Fruit fly (Drosophila melanogaster) whole organism, pupa: ENCODE results near the gene mRpL19.

Source experiments
- CG10348 ChIP-seq: fragments of 200-800 bp; sonication (Bioruptor generic); IDR thresholded peaks from 2 replicates; pipeline ENCODE4 v1.3.6; 2022; ENCODE audit warnings: missing biosample characterization, missing genetic modification characterization
- CG12605 ChIP-seq: fragments of 200-800 bp; sonication (Bioruptor generic); IDR thresholded peaks from 2 replicates; pipeline ENCODE4 v1.3.6; 2022; ENCODE audit warnings: missing biosample characterization, missing genetic modification characterization
- CG13204 ChIP-seq: fragments of 200-800 bp; sonication (Bioruptor generic); optimal IDR thresholded peaks from 2 replicates; lab custom pipeline; 2018; ENCODE audit warnings: missing biosample characterization, mild to moderate bottlenecking, missing genetic modification characterization, moderate library complexity
- CG14655 ChIP-seq: fragments of 200-800 bp; sonication (Bioruptor generic); optimal IDR thresholded peaks from 3 replicates; lab custom pipeline; 2017; ENCODE audit warnings: mild to moderate bottlenecking, missing biosample characterization, missing genetic modification reagents, missing genetic modification characterization
- CG15710 ChIP-seq: fragments of 200-800 bp; sonication (Bioruptor generic); optimal IDR thresholded peaks from 2 replicates; lab custom pipeline; 2018; ENCODE audit warnings: missing biosample characterization, mild to moderate bottlenecking, missing genetic modification characterization, moderate library complexity
- CG17806 ChIP-seq: fragments of 200-800 bp; sonication (Bioruptor generic); optimal IDR thresholded peaks from 2 replicates; lab custom pipeline; 2018; ENCODE audit warnings: missing biosample characterization, mild to moderate bottlenecking, missing genetic modification characterization, moderate library complexity
- CG32121 ChIP-seq: fragments of 200-800 bp; sonication (Bioruptor generic); IDR thresholded peaks from 2 replicates; pipeline ENCODE4 v1.3.6; 2022; ENCODE audit warnings: missing biosample characterization, missing genetic modification characterization
- CG34367 ChIP-seq: fragments of 200-800 bp; sonication (Bioruptor generic); optimal IDR thresholded peaks from 2 replicates; lab custom pipeline; 2018; ENCODE audit warnings: missing biosample characterization, mild to moderate bottlenecking, missing genetic modification characterization
- CG4496 ChIP-seq: fragments of 200-800 bp; sonication (Bioruptor generic); IDR thresholded peaks from 3 replicates; pipeline ENCODE4 v1.3.6; 2022; ENCODE audit warnings: missing biosample characterization, missing genetic modification characterization
- CG8159 ChIP-seq: fragments of 200-800 bp; sonication (Bioruptor generic); optimal IDR thresholded peaks from 3 replicates; lab custom pipeline; 2018; ENCODE audit warnings: missing biosample characterization, mild to moderate bottlenecking, missing genetic modification characterization, moderate library complexity
- CG8301 ChIP-seq: fragments of 200-800 bp; sonication (Bioruptor generic); optimal IDR thresholded peaks from 2 replicates; lab custom pipeline; 2018; ENCODE audit warnings: missing biosample characterization, mild to moderate bottlenecking, missing genetic modification characterization
- CG9948 ChIP-seq: fragments of 200-800 bp; sonication (Bioruptor generic); optimal IDR thresholded peaks from 2 replicates; lab custom pipeline; 2018; ENCODE audit warnings: missing biosample characterization, mild to moderate bottlenecking, missing genetic modification characterization, moderate library complexity
- D1 ChIP-seq: fragments of 200-800 bp; sonication (Bioruptor generic); optimal IDR thresholded peaks from 2 replicates; lab custom pipeline; 2018; ENCODE audit warnings: missing biosample characterization, mild to moderate bottlenecking, missing genetic modification characterization, moderate library complexity
- EcR ChIP-seq: fragments of 200-800 bp; sonication (Bioruptor generic); optimal IDR thresholded peaks from 3 replicates; lab custom pipeline; 2019; ENCODE audit warnings: missing biosample characterization, missing genetic modification characterization, mild to moderate bottlenecking, moderate library complexity, missing genetic modification reagents
- Ets98B ChIP-seq: fragments of 200-800 bp; sonication (Bioruptor generic); IDR thresholded peaks from 2 replicates; pipeline ENCODE4 v1.3.6; 2022; ENCODE audit warnings: missing biosample characterization, missing genetic modification characterization
- Pif1A ChIP-seq: fragments of 200-800 bp; sonication (Bioruptor generic); optimal IDR thresholded peaks from 3 replicates; lab custom pipeline; 2016; ENCODE audit warnings: missing biosample characterization, missing genetic modification characterization
- Pif1B ChIP-seq: fragments of 200-800 bp; sonication (Bioruptor generic); optimal IDR thresholded peaks from 3 replicates; lab custom pipeline; 2016; ENCODE audit warnings: missing biosample characterization, missing genetic modification characterization
- Snoo ChIP-seq: fragments of 200-800 bp; sonication (Bioruptor generic); optimal IDR thresholded peaks from 3 replicates; lab custom pipeline; 2017; ENCODE audit warnings: missing biosample characterization, mild to moderate bottlenecking, missing genetic modification characterization, inconsistent platforms
- fd96Ca ChIP-seq: fragments of 200-800 bp; sonication (Bioruptor generic); IDR thresholded peaks from 3 replicates; pipeline ENCODE4 v1.3.6; 2022; ENCODE audit warnings: missing biosample characterization, missing genetic modification characterization
- gl ChIP-seq: fragments of 200-800 bp; sonication (Bioruptor generic); optimal IDR thresholded peaks from 2 replicates; lab custom pipeline; 2018; ENCODE audit warnings: missing biosample characterization, mild to moderate bottlenecking, missing genetic modification characterization
- rn ChIP-seq: fragments of 200-800 bp; sonication (Bioruptor generic); IDR thresholded peaks from 2 replicates; pipeline ENCODE4 v1.3.6; 2022; ENCODE audit warnings: missing biosample characterization, missing genetic modification characterization

mRpL19 gene

dm6 chr3R:8673803-8674234 is at the start of gene mRpL19:
TSS of gene mRpL19 (plus strand) at chr3R:8674109.
- no peak for TF ChIP-seq CG34367
- no peak for TF ChIP-seq Pif1A (GFP tag; lab: Kevin White, UChicago)
- no peak for TF ChIP-seq Snoo (tag; lab: Kevin White, UChicago)
- TF ChIP-seq CG8301 (tag; lab: Kevin White, UChicago), result no peak
- peak; percentile 25 for TF ChIP-seq CG8159 (tag; lab: Kevin White, UChicago)
- TF ChIP-seq CG9948 (tag; lab: Kevin White, UChicago), result peak; percentile 16
- TF ChIP-seq Ets98B (GFP tag; lab: Robert Waterston, UW), result no peak
- TF ChIP-seq CG17806 (tag; lab: Kevin White, UChicago), result peak; percentile 31
- no peak for TF ChIP-seq rn
- peak; percentile 34; the same call in 1 of the 2 replicates for TF ChIP-seq CG32121 (GFP tag; lab: Robert Waterston, UW)
- TF ChIP-seq CG4496 (GFP tag; lab: Robert Waterston, UW), result no peak
- TF ChIP-seq CG15710 (tag; lab: Kevin White, UChicago), result peak; percentile 27

dm6 chr3R:8635778-8636177 is 38.1 kb upstream of the mRpL19 start, which contains the start of gene Or85e:
TSS of gene Or85e (minus strand) at chr3R:8635878.
- TF ChIP-seq Ets98B (GFP tag; lab: Robert Waterston, UW) (no peak), CG32121 (GFP tag; lab: Robert Waterston, UW) (no peak), CG13204 (GFP tag; lab: Kevin White, UChicago) (no peak), CG15710 (tag; lab: Kevin White, UChicago) (no peak), CG8159 (tag; lab: Kevin White, UChicago) (no peak), Snoo (tag; lab: Kevin White, UChicago) (no peak), CG8301 (tag; lab: Kevin White, UChicago) (no peak), fd96Ca (no peak), rn (no peak), EcR (GFP tag; lab: Kevin White, UChicago) (no peak), CG17806 (tag; lab: Kevin White, UChicago) (no peak)
- TF ChIP-seq, all 21 proteins: peak for 0

dm6 chr3R:8638629-8639028 is 35.3 kb upstream of the mRpL19 start:
- TF ChIP-seq CG34367, result no peak
- no peak for TF ChIP-seq CG12605 (GFP tag; lab: Robert Waterston, UW)
- TF ChIP-seq Snoo (tag; lab: Kevin White, UChicago), result no peak
- TF ChIP-seq CG32121 (GFP tag; lab: Robert Waterston, UW), result no peak
- no peak for TF ChIP-seq CG13204 (GFP tag; lab: Kevin White, UChicago)
- no peak for TF ChIP-seq Pif1B (GFP tag; lab: Kevin White, UChicago)
- TF ChIP-seq gl, result no peak
- TF ChIP-seq CG9948 (tag; lab: Kevin White, UChicago), result no peak
- no peak for TF ChIP-seq CG10348 (GFP tag; lab: Robert Waterston, UW)
- no peak for TF ChIP-seq CG14655 (GFP tag; lab: Kevin White, UChicago)

dm6 chr3R:8642376-8642966 is 31.4 kb upstream of the mRpL19 start:
- TF ChIP-seq CG17806 (tag; lab: Kevin White, UChicago) (no peak), CG4496 (GFP tag; lab: Robert Waterston, UW) (0 out of 3 replicates have a peak, but pooled peaks have one; percentile 21)

dm6 chr3R:8645580-8646220 is 28.2 kb upstream of the mRpL19 start, which contains the start of gene Cyp313b1:
TSS of gene Cyp313b1 (minus strand) at chr3R:8645650.
- TF ChIP-seq D1 (tag; lab: Kevin White, UChicago) (no peak), CG9948 (tag; lab: Kevin White, UChicago) (no peak), CG8301 (tag; lab: Kevin White, UChicago) (no peak), CG34367 (no peak), EcR (GFP tag; lab: Kevin White, UChicago) (no peak), CG10348 (GFP tag; lab: Robert Waterston, UW) (no peak), CG17806 (tag; lab: Kevin White, UChicago) (no peak), CG32121 (GFP tag; lab: Robert Waterston, UW) (no peak), CG4496 (GFP tag; lab: Robert Waterston, UW) (no peak), Pif1A (GFP tag; lab: Kevin White, UChicago) (no peak), Pif1B (GFP tag; lab: Kevin White, UChicago) (no peak), CG8159 (tag; lab: Kevin White, UChicago) (no peak), gl (no peak), Ets98B (GFP tag; lab: Robert Waterston, UW) (no peak), CG13204 (GFP tag; lab: Kevin White, UChicago) (no peak), rn (no peak), Snoo (tag; lab: Kevin White, UChicago) (no peak), fd96Ca (no peak), CG14655 (GFP tag; lab: Kevin White, UChicago) (no peak)

dm6 chr3R:8650741-8651140 is 23.2 kb upstream of the mRpL19 start, which contains the start of the genes Mkk4 and SLIRP2:
TSS of gene Mkk4 (minus strand) at chr3R:8650796.
TSS of gene SLIRP2 (plus strand) at chr3R:8651084.
- no peak for TF ChIP-seq D1 (tag; lab: Kevin White, UChicago)
- TF ChIP-seq CG32121 (GFP tag; lab: Robert Waterston, UW), result peak; percentile 98
- TF ChIP-seq gl, result peak; percentile 93
- peak; percentile 99 for TF ChIP-seq CG14655 (GFP tag; lab: Kevin White, UChicago)
- peak; percentile 97 for TF ChIP-seq Snoo (tag; lab: Kevin White, UChicago)
- TF ChIP-seq EcR (GFP tag; lab: Kevin White, UChicago), result peak; percentile 50
- TF ChIP-seq rn, result peak; percentile 97
- TF ChIP-seq CG34367, result peak; percentile 99
- TF ChIP-seq CG10348 (GFP tag; lab: Robert Waterston, UW), result peak; percentile 93
- peak; percentile 99 for TF ChIP-seq Pif1A (GFP tag; lab: Kevin White, UChicago)
- peak; percentile 99 for TF ChIP-seq CG8301 (tag; lab: Kevin White, UChicago)
- TF ChIP-seq CG4496 (GFP tag; lab: Robert Waterston, UW), result peak; percentile 99
- peak; percentile 99 for TF ChIP-seq CG15710 (tag; lab: Kevin White, UChicago)
- peak; percentile 99 for TF ChIP-seq fd96Ca
- TF ChIP-seq CG13204 (GFP tag; lab: Kevin White, UChicago), result no peak
- TF ChIP-seq Pif1B (GFP tag; lab: Kevin White, UChicago), result peak; percentile 99
- peak; percentile 98 for TF ChIP-seq CG9948 (tag; lab: Kevin White, UChicago)
- TF ChIP-seq CG12605 (GFP tag; lab: Robert Waterston, UW), result peak; percentile 98
- peak; percentile 99 for TF ChIP-seq CG17806 (tag; lab: Kevin White, UChicago)
- TF ChIP-seq Ets98B (GFP tag; lab: Robert Waterston, UW), result peak; percentile 99
- peak; percentile 99 for TF ChIP-seq CG8159 (tag; lab: Kevin White, UChicago)
